Worm (Caenorhabditis elegans) whole organism, L3 larva: ENCODE results near the gene sdz-13.

ENCODE experiments used
- ceh-82 ChIP-seq: fragments of 150-350 bp; optimal IDR thresholded peaks from 2 replicates; lab custom pipeline; 2014; ENCODE audit warnings: missing biosample characterization, missing genetic modification characterization
- lin-15B ChIP-seq: fragments of 150-350 bp; optimal IDR thresholded peaks from 2 replicates; lab custom pipeline; 2014; ENCODE audit warnings: missing biosample characterization, missing genetic modification characterization
- mdl-1 ChIP-seq: fragments of 150-350 bp; optimal IDR thresholded peaks from 2 replicates; lab custom pipeline; 2014; ENCODE audit warnings: missing biosample characterization, missing genetic modification characterization
- mml-1 ChIP-seq: fragments of 150-350 bp; sonication (generic microtip); optimal IDR thresholded peaks from 3 replicates; lab custom pipeline; 2014; ENCODE audit warnings: missing biosample characterization, missing genetic modification characterization
- nhr-237 ChIP-seq: fragments of 150-350 bp; optimal IDR thresholded peaks from 2 replicates; lab custom pipeline; 2014; ENCODE audit warnings: missing biosample characterization, missing genetic modification characterization
- nhr-25 ChIP-seq: sonication (generic microtip); optimal IDR thresholded peaks from 2 replicates; lab custom pipeline; 2017; ENCODE audit warnings: missing biosample characterization, missing genetic modification characterization
- pqm-1 ChIP-seq: fragments of 150-350 bp; optimal IDR thresholded peaks from 2 replicates; lab custom pipeline; 2017; ENCODE audit warnings: missing biosample characterization, missing genetic modification characterization, inconsistent platforms
- skn-1 ChIP-seq: fragments of 150-350 bp; optimal IDR thresholded peaks from 2 replicates; lab custom pipeline; 2014; ENCODE audit warnings: missing biosample characterization, missing genetic modification characterization
- snpc-4 ChIP-seq: fragments of 150-350 bp; optimal IDR thresholded peaks from 2 replicates; lab custom pipeline; 2014; ENCODE audit warnings: missing biosample characterization, missing genetic modification characterization
- tbx-2 ChIP-seq: sonication (generic microtip); optimal IDR thresholded peaks from 2 replicates; lab custom pipeline; 2016; ENCODE audit warnings: mild to moderate bottlenecking, missing genetic modification characterization, missing compliant biosample characterization
- unc-39 ChIP-seq: sonication (generic microtip); optimal IDR thresholded peaks from 4 replicates; lab custom pipeline; 2017; ENCODE audit warnings: missing biosample characterization, missing genetic modification characterization

DNA sequence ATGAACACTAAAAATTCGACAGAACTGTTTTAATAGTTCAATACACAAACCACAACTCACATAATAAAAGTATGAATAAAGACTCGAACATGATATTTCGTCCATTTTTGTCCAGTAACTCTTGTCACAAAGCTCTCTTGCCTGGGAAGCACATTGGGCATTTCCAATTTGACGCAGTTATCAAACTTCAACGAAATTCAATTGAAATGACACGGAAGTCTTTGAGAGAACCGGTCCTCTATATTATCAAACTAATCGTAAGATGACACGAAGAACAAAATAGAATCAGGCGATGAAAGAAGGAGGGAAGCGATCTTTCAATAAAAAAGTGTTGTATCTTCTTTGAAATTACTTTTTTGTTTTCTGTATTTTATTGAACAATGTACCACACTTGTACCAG lies 24.4 kb downstream of the sdz-13 start, which contains the start of gene T11G6.3:
- TF ChIP-seq nhr-25 (no peak), skn-1 (no peak), nhr-237 (tag; lab: Kevin White, UChicago) (no peak), unc-39 (tag; lab: Kevin White, UChicago) (no peak), mml-1 (no peak), tbx-2 (tag; lab: Kevin White, UChicago) (no peak), lin-15B (no peak), snpc-4 (tag; lab: Kevin White, UChicago) (no peak), ceh-82 (tag; lab: Kevin White, UChicago) (no peak), mdl-1 (no peak), pqm-1 (tag; lab: Kevin White, UChicago) (no peak)
